Worm (Caenorhabditis elegans) whole organism, L4 larva: ENCODE data around the gene bcat-1.

Source experiments
- F10B5.3 ChIP-seq: sonication (generic microtip); optimal IDR thresholded peaks from 2 replicates; lab custom pipeline; 2016; ENCODE audit warnings: mild to moderate bottlenecking, missing genetic modification characterization, missing compliant biosample characterization
- F26F4.8 ChIP-seq: fragments of 200-800 bp; sonication (Bioruptor generic); conservative IDR thresholded peaks from 2 replicates; pipeline ENCODE4 v1.3.6; 2022; ENCODE audit warnings: missing genetic modification characterization, missing compliant biosample characterization
- T20F7.1 ChIP-seq: fragments of 200-800 bp; sonication (Bioruptor generic); optimal IDR thresholded peaks from 2 replicates; lab custom pipeline; 2018; ENCODE audit warnings: mild to moderate bottlenecking, missing genetic modification characterization, missing compliant biosample characterization
- attf-4 ChIP-seq: sonication (generic microtip); optimal IDR thresholded peaks from 3 replicates; lab custom pipeline; 2017; ENCODE audit warnings: missing biosample characterization, missing genetic modification characterization
- ceh-82 ChIP-seq: sonication (generic microtip); optimal IDR thresholded peaks from 2 replicates; lab custom pipeline; 2017; ENCODE audit warnings: missing biosample characterization, missing genetic modification characterization
- ces-1 ChIP-seq: fragments of 150-350 bp; sonication (generic microtip); optimal IDR thresholded peaks from 4 replicates; lab custom pipeline; 2014; ENCODE audit warnings: missing biosample characterization, missing genetic modification reagents, missing genetic modification characterization
- daf-16 ChIP-seq, 3 experiments: sonication (generic microtip); optimal IDR thresholded peaks; 2 replicates each; lab custom pipeline; 2016 to 2017; ENCODE audit warnings: missing genetic modification characterization in 3 of 3, missing genetic modification reagents in 3 of 3, mild to moderate bottlenecking in 2 of 3, missing compliant biosample characterization in 2 of 3, missing biosample characterization in 1 of 3, moderate library complexity in 1 of 3
- daf-8 ChIP-seq: fragments of 200-800 bp; sonication (Bioruptor generic); IDR thresholded peaks from 2 replicates; pipeline ENCODE4 v1.3.6; 2022; ENCODE audit warnings: missing genetic modification characterization, missing compliant biosample characterization
- dmd-6 ChIP-seq: fragments of 200-800 bp; sonication (Bioruptor generic); IDR thresholded peaks from 2 replicates; pipeline ENCODE4 v1.3.6; 2022; ENCODE audit warnings: missing genetic modification reagents, missing genetic modification characterization, missing compliant biosample characterization
- dmd-8 ChIP-seq: fragments of 200-800 bp; sonication (Bioruptor generic); IDR thresholded peaks from 2 replicates; pipeline ENCODE4 v1.3.6; 2022; ENCODE audit warnings: missing genetic modification characterization, missing compliant biosample characterization
- duxl-1 ChIP-seq: sonication (generic microtip); optimal IDR thresholded peaks from 2 replicates; lab custom pipeline; 2016; ENCODE audit warnings: mild to moderate bottlenecking, missing genetic modification characterization, moderate library complexity, missing compliant biosample characterization; ENCODE audit not compliant: poor library complexity
- dve-1 ChIP-seq: sonication (generic microtip); optimal IDR thresholded peaks from 2 replicates; lab custom pipeline; 2017; ENCODE audit warnings: antibody characterized with exemption, mild to moderate bottlenecking, missing genetic modification characterization, missing compliant biosample characterization; ENCODE audit not compliant: insufficient read depth
- egl-43 ChIP-seq: fragments of 200-800 bp; sonication (Bioruptor generic); IDR thresholded peaks from 2 replicates; pipeline ENCODE4 v1.3.6; 2022; ENCODE audit warnings: missing genetic modification reagents, missing genetic modification characterization, missing compliant biosample characterization
- fkh-10 ChIP-seq: fragments of 150-350 bp; optimal IDR thresholded peaks from 2 replicates; lab custom pipeline; 2014; ENCODE audit warnings: missing biosample characterization, missing genetic modification reagents, missing genetic modification characterization
- gei-8 ChIP-seq: fragments of 200-800 bp; sonication (Bioruptor generic); optimal IDR thresholded peaks from 2 replicates; lab custom pipeline; 2018; ENCODE audit warnings: mild to moderate bottlenecking, missing genetic modification characterization, missing compliant biosample characterization
- hlh-11 ChIP-seq: fragments of 200-800 bp; sonication (Bioruptor generic); optimal IDR thresholded peaks from 2 replicates; lab custom pipeline; 2018; ENCODE audit warnings: mild to moderate bottlenecking, missing genetic modification characterization, missing compliant biosample characterization
- hlh-30 ChIP-seq: sonication (generic microtip); optimal IDR thresholded peaks from 2 replicates; lab custom pipeline; 2017; ENCODE audit warnings: antibody characterized with exemption, mild to moderate bottlenecking, missing genetic modification characterization, missing compliant biosample characterization; ENCODE audit not compliant: insufficient read depth
- hmg-1.1 ChIP-seq: fragments of 200-800 bp; sonication (Bioruptor generic); IDR thresholded peaks from 2 replicates; pipeline ENCODE4 v1.3.6; 2022; ENCODE audit warnings: missing genetic modification reagents, missing genetic modification characterization, missing compliant biosample characterization
- lin-1 ChIP-seq: fragments of 200-800 bp; sonication (Bioruptor generic); IDR thresholded peaks from 2 replicates; pipeline ENCODE4 v1.3.6; 2022; ENCODE audit warnings: missing genetic modification reagents, missing genetic modification characterization, missing compliant biosample characterization
- lin-15B ChIP-seq: fragments of 150-350 bp; sonication (generic microtip); optimal IDR thresholded peaks from 3 replicates; lab custom pipeline; 2014; ENCODE audit warnings: missing biosample characterization, missing genetic modification characterization
- lin-29 ChIP-seq: fragments of 200-800 bp; sonication (Bioruptor generic); IDR thresholded peaks from 2 replicates; pipeline ENCODE4 v1.3.6; 2022; ENCODE audit warnings: missing genetic modification reagents, missing genetic modification characterization, missing compliant biosample characterization
- lin-38 ChIP-seq: fragments of 200-800 bp; sonication (Bioruptor generic); IDR thresholded peaks from 2 replicates; pipeline ENCODE4 v1.3.6; 2022; ENCODE audit warnings: missing genetic modification reagents, missing genetic modification characterization, missing compliant biosample characterization
- lir-3 ChIP-seq: sonication (generic microtip); optimal IDR thresholded peaks from 2 replicates; lab custom pipeline; 2016; ENCODE audit warnings: mild to moderate bottlenecking, missing genetic modification characterization, missing compliant biosample characterization
- lsy-2 ChIP-seq, 2 experiments: fragments of 150-350 bp in 1 of 2; sonication (generic microtip) in 1 of 2; optimal IDR thresholded peaks; 2 replicates each; lab custom pipeline; 2014 to 2017; ENCODE audit warnings: missing biosample characterization in 2 of 2, missing genetic modification characterization in 2 of 2
- madf-9 ChIP-seq: fragments of 200-800 bp; sonication (Bioruptor generic); conservative IDR thresholded peaks from 2 replicates; pipeline ENCODE4 v1.3.6; 2022; ENCODE audit warnings: missing genetic modification reagents, missing genetic modification characterization, missing compliant biosample characterization
- mxl-2 ChIP-seq: fragments of 200-800 bp; sonication (Bioruptor generic); conservative IDR thresholded peaks from 2 replicates; pipeline ENCODE4 v1.3.6; 2022; ENCODE audit warnings: missing genetic modification reagents, missing genetic modification characterization, missing compliant biosample characterization
- nhr-10 ChIP-seq: fragments of 150-350 bp; optimal IDR thresholded peaks from 2 replicates; lab custom pipeline; 2014; ENCODE audit warnings: missing biosample characterization, missing genetic modification characterization
- nhr-111 ChIP-seq: fragments of 200-800 bp; sonication (Bioruptor generic); optimal IDR thresholded peaks from 2 replicates; lab custom pipeline; 2018; ENCODE audit warnings: mild to moderate bottlenecking, missing genetic modification characterization, missing compliant biosample characterization
- nhr-28 ChIP-seq: fragments of 150-350 bp; optimal IDR thresholded peaks from 2 replicates; lab custom pipeline; 2014; ENCODE audit warnings: missing biosample characterization, missing genetic modification characterization
- nhr-42 ChIP-seq: fragments of 200-800 bp; sonication (Bioruptor generic); IDR thresholded peaks from 2 replicates; pipeline ENCODE4 v1.3.6; 2022; ENCODE audit warnings: missing genetic modification characterization, missing compliant biosample characterization
- nhr-76 ChIP-seq: fragments of 150-350 bp; optimal IDR thresholded peaks from 2 replicates; lab custom pipeline; 2014; ENCODE audit warnings: missing biosample characterization, missing genetic modification characterization
- php-3 ChIP-seq: fragments of 200-800 bp; sonication (Bioruptor generic); IDR thresholded peaks from 2 replicates; pipeline ENCODE4 v1.3.6; 2022; ENCODE audit warnings: missing genetic modification reagents, missing genetic modification characterization, missing compliant biosample characterization
- pqm-1 ChIP-seq: sonication (generic microtip); optimal IDR thresholded peaks from 2 replicates; lab custom pipeline; 2017; ENCODE audit warnings: missing biosample characterization, missing genetic modification characterization
- rbr-2 ChIP-seq: sonication (generic microtip); optimal IDR thresholded peaks from 2 replicates; lab custom pipeline; 2016; ENCODE audit warnings: missing genotype, missing genetic modification characterization, missing compliant biosample characterization
- saeg-2 ChIP-seq: fragments of 200-800 bp; sonication (Bioruptor generic); IDR thresholded peaks from 2 replicates; pipeline ENCODE4 v1.3.6; 2022; ENCODE audit warnings: missing genetic modification reagents, missing genetic modification characterization, missing compliant biosample characterization
- skn-1 ChIP-seq: fragments of 150-350 bp; optimal IDR thresholded peaks from 2 replicates; lab custom pipeline; 2014; ENCODE audit warnings: missing biosample characterization, missing genetic modification characterization
- spr-3 ChIP-seq: fragments of 200-800 bp; sonication (Bioruptor generic); optimal IDR thresholded peaks from 2 replicates; lab custom pipeline; 2018; ENCODE audit warnings: mild to moderate bottlenecking, missing genetic modification characterization, missing compliant biosample characterization
- tag-97 ChIP-seq: fragments of 200-800 bp; sonication (Bioruptor generic); IDR thresholded peaks from 2 replicates; pipeline ENCODE4 v1.3.6; 2022; ENCODE audit warnings: missing genetic modification characterization, missing compliant biosample characterization
- unc-62 ChIP-seq, 3 experiments: fragments of 150-350 bp in 1 of 3; sonication (generic microtip); optimal IDR thresholded peaks in 2 of 3; peaks in 1 of 3; 1 replicate in 1 of 3; 2 replicates in 2 of 3; lab custom pipeline; 2014 to 2017; ENCODE audit warnings: missing biosample characterization in 3 of 3, missing genetic modification characterization in 3 of 3, missing genetic modification reagents in 3 of 3, missing genotype in 1 of 3
- ztf-11 ChIP-seq: fragments of 150-350 bp; optimal IDR thresholded peaks from 2 replicates; lab custom pipeline; 2014; ENCODE audit warnings: missing biosample characterization, missing genetic modification characterization

bcat-1 gene

ce11 chrX:12911235-12911634 lies 34.0 kb downstream of the bcat-1 start (continued):
- no peak for TF ChIP-seq nhr-111 (GFP tag; lab: Kevin White, UChicago)
- TF ChIP-seq skn-1 (tag; lab: Kevin White, UChicago), result no peak
- no peak for TF ChIP-seq madf-9 (GFP tag; lab: Robert Waterston, UW)
- TF ChIP-seq tag-97 (GFP tag; lab: Robert Waterston, UW), result no peak
- TF ChIP-seq lin-38 (GFP tag; lab: Robert Waterston, UW), result no peak
- TF ChIP-seq saeg-2 (GFP tag; lab: Robert Waterston, UW), result no peak
- peak; percentile 43; the same call in 1 of the 2 replicates for TF ChIP-seq php-3
- TF ChIP-seq daf-8 (GFP tag; lab: Robert Waterston, UW), result no peak
- TF ChIP-seq lin-29 (GFP tag; lab: Robert Waterston, UW), result no peak
- TF ChIP-seq nhr-10, result no peak
- no peak for TF ChIP-seq F26F4.8 (GFP tag; lab: Robert Waterston, UW)
- TF ChIP-seq, all 104 proteins: peak for 16

ce11 chrX:12912435-12912834 lies 35.2 kb downstream of the bcat-1 start:
- TF ChIP-seq lsy-2 (tag; optimal IDR thresholded peaks at IDR 0.05; lab: Kevin White, UChicago) (peak in 1 of 2 experiments; percentile 13), daf-16 (GFP tag; optimal IDR thresholded peaks at IDR 0.05; lab: Kevin White, UChicago) (no peak), daf-16 (tag; optimal IDR thresholded peaks at IDR 0.05; lab: Kevin White, UChicago) (peak; percentile 14), duxl-1 (no peak), rbr-2 (no peak), unc-62 (GFP tag; optimal IDR thresholded peaks at IDR 0.05 in 1 of 2; lab: Kevin White, UChicago) (peak in 1 of 2 experiments; percentile 78), unc-62 (tag; optimal IDR thresholded peaks at IDR 0.05; lab: Kevin White, UChicago) (no peak), dmd-6 (GFP tag; lab: Robert Waterston, UW) (no peak)

- TF ChIP-seq fkh-10 (no peak), nhr-111 (GFP tag; lab: Kevin White, UChicago) (no peak), unc-62 (GFP tag; optimal IDR thresholded peaks at IDR 0.05 in 1 of 2; lab: Kevin White, UChicago) (peak in 1 of 2 experiments; percentile 35), unc-62 (tag; optimal IDR thresholded peaks at IDR 0.05; lab: Kevin White, UChicago) (no peak), mxl-2 (GFP tag; lab: Robert Waterston, UW) (no peak), pqm-1 (tag; lab: Kevin White, UChicago) (no peak), egl-43 (GFP tag; lab: Robert Waterston, UW) (0 out of 2 replicates have a peak, but pooled peaks have one; percentile 24), lin-15B (tag; lab: Kevin White, UChicago) (no peak), lin-1 (GFP tag; lab: Robert Waterston, UW) (no peak), daf-16 (GFP tag; optimal IDR thresholded peaks at IDR 0.05; lab: Kevin White, UChicago) (peak in 1 of 2 experiments; percentile 78), daf-16 (tag; optimal IDR thresholded peaks at IDR 0.05; lab: Kevin White, UChicago) (peak; percentile 70), gei-8 (GFP tag; lab: Kevin White, UChicago) (no peak), nhr-28 (peak; percentile 16), dve-1 (tag; lab: Kevin White, UChicago) (peak; percentile 28), ztf-11 (tag; lab: Kevin White, UChicago) (no peak), attf-4 (no peak), lsy-2 (tag; optimal IDR thresholded peaks at IDR 0.05; lab: Kevin White, UChicago) (no peak), lir-3 (tag; lab: Kevin White, UChicago) (no peak), T20F7.1 (no peak)
Measured at ce11 chrX:12913398-12914071, 36.3 kb downstream of the bcat-1 start.

DNA sequence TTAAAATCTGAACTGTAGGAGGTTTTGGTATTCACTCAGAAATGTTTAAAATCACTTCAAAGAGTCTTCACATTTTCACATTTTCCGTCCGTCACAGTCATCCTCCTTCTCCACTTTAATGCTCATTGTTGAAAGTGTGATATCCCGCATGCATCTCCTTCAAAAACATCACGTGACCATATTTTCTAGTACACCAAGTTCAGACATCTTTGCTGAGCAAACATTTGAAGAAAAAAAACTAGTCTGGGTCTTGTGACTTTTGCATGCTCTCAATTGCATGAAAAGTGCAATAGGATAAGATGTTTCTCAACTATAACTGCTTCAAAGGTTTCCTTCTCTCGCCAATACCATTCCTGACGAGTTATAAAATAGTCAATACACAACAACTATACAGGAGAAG lies 36.9 kb downstream of the bcat-1 start:
- TF ChIP-seq hmg-1.1 (GFP tag; lab: Robert Waterston, UW) (0 out of 2 replicates have a peak, but pooled peaks have one; percentile 10), nhr-42 (GFP tag; lab: Robert Waterston, UW) (no peak), dmd-8 (GFP tag; lab: Robert Waterston, UW) (no peak), duxl-1 (no peak), pqm-1 (tag; lab: Kevin White, UChicago) (no peak), F10B5.3 (tag; lab: Kevin White, UChicago) (no peak), spr-3 (GFP tag; lab: Kevin White, UChicago) (no peak), hlh-11 (no peak), nhr-76 (tag; lab: Kevin White, UChicago) (no peak), hlh-30 (tag; lab: Kevin White, UChicago) (peak; percentile 78), ceh-82 (tag; lab: Kevin White, UChicago) (no peak), dve-1 (tag; lab: Kevin White, UChicago) (no peak), ces-1 (no peak)
- TF ChIP-seq, all 104 proteins: peak for 2
